Fruit fly (Drosophila melanogaster): ENCODE measurements around the gene CG10628.

- TF ChIP-seq CG7101 (tag; optimal IDR thresholded peaks at IDR 0.05) (no peak), Crg-1 (GFP tag; optimal IDR thresholded peaks at IDR 0.05) (no peak), Hr96 (GFP tag; optimal IDR thresholded peaks at IDR 0.05) (no peak), CG11617 (GFP tag; optimal IDR thresholded peaks at IDR 0.05) (no peak), kay (GFP tag; ENCODE audit: borderline replicate concordance) (no peak), CG12768 (GFP tag; optimal IDR thresholded peaks at IDR 0.05) (no peak)
These were observed 41.5 kb upstream of the CG10628 start for dm6 chr2L:19799940-19800339.

All from whole organism, adult.